Worm (Caenorhabditis elegans): ENCODE results near the gene mrpl-18.

DNA sequence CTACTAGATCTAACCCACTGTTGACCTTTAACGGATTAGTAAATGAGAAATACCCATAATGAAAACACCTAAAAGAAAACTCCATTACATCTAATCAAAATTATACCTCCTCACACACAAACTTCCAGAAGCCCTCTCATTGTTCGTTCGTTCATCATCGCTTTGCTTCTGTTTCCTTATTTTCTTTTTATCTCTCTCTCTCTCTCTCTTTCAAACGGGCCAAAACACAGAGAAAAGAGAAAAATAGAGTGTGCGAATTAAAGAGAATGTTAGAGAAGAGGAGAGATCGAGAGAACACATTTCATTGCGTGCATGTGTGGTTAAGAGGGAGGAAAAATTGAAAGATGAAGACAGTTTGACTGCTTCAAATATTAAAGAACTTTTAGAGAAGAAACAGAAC, 20.5 kb upstream of the mrpl-18 start:
- TF ChIP-seq med-1 (GFP tag; optimal IDR thresholded peaks at IDR 0.05; ENCODE audit: insufficient read depth): no peak
- TF ChIP-seq klf-2 (GFP tag; conservative IDR thresholded peaks at IDR 0.05): no peak
- TF ChIP-seq ztf-29 (GFP tag; IDR thresholded peaks at IDR 0.05): no peak

All from whole organism, midembryonic.